Worm (Caenorhabditis elegans): Measurements from ENCODE around the gene mab-9.

DNA sequence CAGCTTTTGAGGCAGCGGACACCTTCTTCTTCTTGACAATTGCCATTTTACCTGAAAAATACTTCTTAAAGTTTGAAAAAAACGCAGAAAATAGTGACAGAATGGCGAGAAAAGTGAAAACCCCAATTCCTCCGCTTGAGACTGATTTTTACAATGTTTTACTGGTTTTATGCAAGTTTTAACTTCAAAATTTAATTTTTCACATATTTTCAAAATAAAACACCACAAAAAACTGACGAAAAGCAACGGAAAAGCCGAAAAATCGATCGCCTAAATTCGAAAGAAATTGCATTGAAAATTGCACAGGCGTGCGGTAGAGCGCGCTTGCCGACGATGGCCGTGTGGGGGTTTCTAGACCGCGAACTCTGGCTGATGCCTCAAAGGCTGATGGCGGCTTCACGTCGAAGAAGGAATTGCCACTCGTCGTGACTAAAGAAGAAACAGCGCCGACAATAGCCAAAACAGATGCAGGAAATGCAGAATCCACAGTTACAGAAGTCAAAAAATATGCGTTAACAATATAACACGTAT lies 39.9 kb upstream of the mab-9 start, which contains the start of gene nsun-1:
- TF ChIP-seq ama-1 (optimal IDR thresholded peaks at IDR 0.05), result no peak
- TF ChIP-seq pes-1 (GFP tag; IDR thresholded peaks at IDR 0.05), result 0 out of 2 replicates have a peak, but pooled peaks have one; percentile 40
- TF ChIP-seq flt-1 (GFP tag; IDR thresholded peaks at IDR 0.05), result 0 out of 2 replicates have a peak, but pooled peaks have one; percentile 5
